Fruit fly (Drosophila melanogaster) whole organism, embryonic: ENCODE results near the gene bwa.

ENCODE experiments used
- ATbp ChIP-seq: fragments of 200-800 bp; sonication (Bioruptor generic); optimal IDR thresholded peaks from 2 replicates; lab custom pipeline; 2017; ENCODE audit warnings: missing biosample characterization, mild to moderate bottlenecking, missing genetic modification characterization, missing genetic modification reagents
- Bgb ChIP-seq: fragments of 200-800 bp; sonication (Bioruptor generic); IDR thresholded peaks from 2 replicates; pipeline ENCODE4 v1.3.6; 2022; ENCODE audit warnings: missing biosample characterization, missing genetic modification characterization; ENCODE audit not compliant: partially characterized antibody
- Blimp-1 ChIP-seq: fragments of 200-800 bp; sonication (Bioruptor generic); optimal IDR thresholded peaks from 3 replicates; lab custom pipeline; 2018; ENCODE audit warnings: missing biosample characterization, missing genetic modification characterization, mild to moderate bottlenecking, moderate library complexity, missing genetic modification reagents
- CG10431 ChIP-seq: fragments of 200-800 bp; sonication (Bioruptor generic); optimal IDR thresholded peaks from 3 replicates; lab custom pipeline; 2018; ENCODE audit warnings: missing biosample characterization, mild to moderate bottlenecking, missing genetic modification characterization
- CG12155 ChIP-seq: fragments of 200-800 bp; sonication (Bioruptor generic); optimal IDR thresholded peaks from 3 replicates; lab custom pipeline; 2016; ENCODE audit warnings: missing biosample characterization, missing genetic modification characterization
- CG1233 ChIP-seq: fragments of 200-800 bp; sonication (Bioruptor generic); optimal IDR thresholded peaks from 4 replicates; lab custom pipeline; 2018; ENCODE audit warnings: missing biosample characterization, mild to moderate bottlenecking, missing genetic modification characterization
- CG12391 ChIP-seq: fragments of 200-800 bp; sonication (Bioruptor generic); optimal IDR thresholded peaks from 3 replicates; lab custom pipeline; 2018; ENCODE audit warnings: missing biosample characterization, mild to moderate bottlenecking, missing genetic modification characterization, moderate library complexity
- CG1529 ChIP-seq: fragments of 200-800 bp; sonication (Bioruptor generic); optimal IDR thresholded peaks from 3 replicates; lab custom pipeline; 2018; ENCODE audit warnings: missing biosample characterization, missing genetic modification characterization
- CG15601 ChIP-seq: fragments of 200-800 bp; sonication (Bioruptor generic); optimal IDR thresholded peaks from 3 replicates; lab custom pipeline; 2019; ENCODE audit warnings: missing biosample characterization, mild to moderate bottlenecking, missing genetic modification characterization, moderate library complexity
- CG16813 ChIP-seq: fragments of 200-800 bp; sonication (Bioruptor generic); IDR thresholded peaks from 3 replicates; pipeline ENCODE4 v1.3.6; 2022; ENCODE audit warnings: missing biosample characterization, missing genetic modification characterization; ENCODE audit not compliant: partially characterized antibody
- CG2120 ChIP-seq: fragments of 200-800 bp; sonication (Bioruptor generic); optimal IDR thresholded peaks from 3 replicates; lab custom pipeline; 2016; ENCODE audit warnings: missing biosample characterization, missing genetic modification characterization
- CG2889 ChIP-seq: fragments of 200-800 bp; sonication (Bioruptor generic); IDR thresholded peaks from 3 replicates; pipeline ENCODE4 v1.3.6; 2022; ENCODE audit warnings: missing biosample characterization, missing genetic modification characterization
- CG30403 ChIP-seq: fragments of 200-800 bp; sonication (Bioruptor generic); optimal IDR thresholded peaks from 3 replicates; lab custom pipeline; 2016; ENCODE audit warnings: missing biosample characterization, missing genetic modification characterization
- CG3065 ChIP-seq: fragments of 200-800 bp; sonication (Bioruptor generic); optimal IDR thresholded peaks from 2 replicates; lab custom pipeline; 2016; ENCODE audit warnings: missing biosample characterization, missing genetic modification characterization
- CG31388 ChIP-seq: fragments of 200-800 bp; sonication (Bioruptor generic); optimal IDR thresholded peaks from 2 replicates; lab custom pipeline; 2016; ENCODE audit warnings: missing biosample characterization, missing genetic modification characterization
- CG3407 ChIP-seq: fragments of 200-800 bp; sonication (Bioruptor generic); optimal IDR thresholded peaks from 2 replicates; lab custom pipeline; 2018; ENCODE audit warnings: missing biosample characterization, mild to moderate bottlenecking, missing genetic modification characterization
- CG34224 ChIP-seq: fragments of 200-800 bp; sonication (Bioruptor generic); IDR thresholded peaks from 3 replicates; pipeline ENCODE4 v1.3.6; 2022; ENCODE audit warnings: missing biosample characterization, missing genetic modification characterization; ENCODE audit not compliant: partially characterized antibody
- CG5180 ChIP-seq: fragments of 200-800 bp; sonication (Bioruptor generic); optimal IDR thresholded peaks from 3 replicates; lab custom pipeline; 2017; ENCODE audit warnings: missing biosample characterization, missing genetic modification characterization, mild to moderate bottlenecking, moderate library complexity, missing genetic modification reagents
- CG5953 ChIP-seq: fragments of 200-800 bp; sonication (Bioruptor generic); IDR thresholded peaks from 2 replicates; pipeline ENCODE4 v1.3.6; 2022; ENCODE audit warnings: missing biosample characterization, missing genetic modification characterization
- CG6791 ChIP-seq: fragments of 200-800 bp; sonication (Bioruptor generic); IDR thresholded peaks from 3 replicates; pipeline ENCODE4 v1.3.6; 2022; ENCODE audit warnings: missing biosample characterization, missing genetic modification characterization; ENCODE audit not compliant: partially characterized antibody
- CG6813 ChIP-seq: fragments of 200-800 bp; sonication (Bioruptor generic); optimal IDR thresholded peaks from 2 replicates; lab custom pipeline; 2017; ENCODE audit warnings: missing biosample characterization, missing genetic modification characterization, mild to moderate bottlenecking, moderate library complexity, missing genetic modification reagents
- CG8359 ChIP-seq: fragments of 200-800 bp; sonication (Bioruptor generic); optimal IDR thresholded peaks from 2 replicates; lab custom pipeline; 2017; ENCODE audit warnings: missing biosample characterization, mild to moderate bottlenecking, missing genetic modification characterization, borderline replicate concordance
- CTCF ChIP-seq: fragments of 200-800 bp; sonication (Bioruptor generic); optimal IDR thresholded peaks from 2 replicates; lab custom pipeline; 2017; ENCODE audit warnings: missing biosample characterization, mild to moderate bottlenecking, missing genetic modification characterization, moderate library complexity
- CrebB ChIP-seq: fragments of 200-800 bp; sonication (Bioruptor generic); optimal IDR thresholded peaks from 3 replicates; lab custom pipeline; 2018; ENCODE audit warnings: missing biosample characterization, mild to moderate bottlenecking, missing genetic modification characterization
- Drgx ChIP-seq: fragments of 200-800 bp; sonication (Bioruptor generic); IDR thresholded peaks from 2 replicates; pipeline ENCODE4 v1.3.6; 2022; ENCODE audit warnings: missing biosample characterization, missing genetic modification characterization
- Ets65A ChIP-seq: fragments of 200-800 bp; sonication (Bioruptor generic); peaks from one replicate; lab custom pipeline; 2016; ENCODE audit warnings: missing biosample characterization, missing genetic modification characterization
- GATAe ChIP-seq: fragments of 200-800 bp; sonication (Bioruptor generic); conservative IDR thresholded peaks from 2 replicates; pipeline ENCODE4 v1.3.6; 2022; ENCODE audit warnings: missing biosample characterization, missing genetic modification characterization
- Hsf ChIP-seq: fragments of 200-800 bp; sonication (Bioruptor generic); optimal IDR thresholded peaks from 3 replicates; lab custom pipeline; 2016; ENCODE audit warnings: missing biosample characterization, missing genetic modification characterization
- Jarid2 ChIP-seq: fragments of 200-800 bp; sonication (Bioruptor generic); optimal IDR thresholded peaks from 3 replicates; lab custom pipeline; 2017; ENCODE audit warnings: mild to moderate bottlenecking, missing biosample characterization, missing genetic modification reagents, missing genetic modification characterization
- Max ChIP-seq: fragments of 200-800 bp; sonication (Bioruptor generic); optimal IDR thresholded peaks from 2 replicates; lab custom pipeline; 2016; ENCODE audit warnings: missing biosample characterization, mild to moderate bottlenecking, missing genetic modification characterization
- Med ChIP-seq: fragments of 200-800 bp; sonication (Bioruptor generic); peaks from one replicate; lab custom pipeline; 2016; ENCODE audit warnings: missing biosample characterization, missing genetic modification characterization, mild to moderate bottlenecking, inconsistent platforms, moderate library complexity
- NFAT ChIP-seq: fragments of 200-800 bp; sonication (Bioruptor generic); IDR thresholded peaks from 2 replicates; pipeline ENCODE4 v1.3.6; 2022; ENCODE audit warnings: missing biosample characterization, missing genetic modification characterization
- Rfx ChIP-seq: fragments of 200-800 bp; sonication (Bioruptor generic); IDR thresholded peaks from 2 replicates; pipeline ENCODE4 v1.3.6; 2022; ENCODE audit warnings: missing biosample characterization, missing genetic modification characterization
- Six4 ChIP-seq: fragments of 200-800 bp; sonication (Bioruptor generic); optimal IDR thresholded peaks from 2 replicates; lab custom pipeline; 2016; ENCODE audit warnings: missing biosample characterization, missing genetic modification characterization
- Sox100B ChIP-seq: fragments of 200-800 bp; sonication (Bioruptor generic); optimal IDR thresholded peaks from 3 replicates; lab custom pipeline; 2018; ENCODE audit warnings: missing biosample characterization, mild to moderate bottlenecking, missing genetic modification characterization
- amos ChIP-seq: fragments of 200-800 bp; sonication (Bioruptor generic); IDR thresholded peaks from 2 replicates; pipeline ENCODE4 v1.3.6; 2022; ENCODE audit warnings: missing biosample characterization, missing genetic modification characterization; ENCODE audit not compliant: partially characterized antibody
- chinmo ChIP-seq: fragments of 200-800 bp; sonication (Bioruptor generic); IDR thresholded peaks from 4 replicates; pipeline ENCODE4 v1.3.6; 2022; ENCODE audit warnings: missing biosample characterization, missing genetic modification characterization; ENCODE audit not compliant: partially characterized antibody
- disco-r ChIP-seq: fragments of 200-800 bp; sonication (Bioruptor generic); optimal IDR thresholded peaks from 2 replicates; lab custom pipeline; 2016; ENCODE audit warnings: missing biosample characterization, missing genetic modification characterization
- dmrt99B ChIP-seq: fragments of 200-800 bp; sonication (Bioruptor generic); optimal IDR thresholded peaks from 2 replicates; lab custom pipeline; 2018; ENCODE audit warnings: missing biosample characterization, mild to moderate bottlenecking, missing genetic modification characterization, moderate library complexity
- ewg ChIP-seq: fragments of 200-800 bp; sonication (Bioruptor generic); optimal IDR thresholded peaks from 3 replicates; lab custom pipeline; 2017; ENCODE audit warnings: mild to moderate bottlenecking, missing biosample characterization, missing genetic modification reagents, missing genetic modification characterization
- rib ChIP-seq: fragments of 200-800 bp; sonication (Bioruptor generic); IDR thresholded peaks from 2 replicates; pipeline ENCODE4 v1.3.6; 2022; ENCODE audit warnings: missing biosample characterization, missing genetic modification characterization
- seq ChIP-seq: fragments of 200-800 bp; sonication (Bioruptor generic); IDR thresholded peaks from 2 replicates; pipeline ENCODE4 v1.3.6; 2022; ENCODE audit warnings: missing biosample characterization, missing genetic modification characterization
- so ChIP-seq: fragments of 200-800 bp; sonication (Bioruptor generic); IDR thresholded peaks from 3 replicates; pipeline ENCODE4 v1.3.6; 2022; ENCODE audit warnings: missing biosample characterization, missing genetic modification characterization
- trh ChIP-seq: fragments of 200-800 bp; sonication (Bioruptor generic); optimal IDR thresholded peaks from 2 replicates; lab custom pipeline; 2016; ENCODE audit warnings: missing biosample characterization, missing genetic modification characterization
- unpg ChIP-seq: fragments of 200-800 bp; sonication (Bioruptor generic); optimal IDR thresholded peaks from 3 replicates; lab custom pipeline; 2018; ENCODE audit warnings: missing biosample characterization, mild to moderate bottlenecking, missing genetic modification characterization, moderate library complexity
- wor ChIP-seq: fragments of 200-800 bp; sonication (Bioruptor generic); IDR thresholded peaks from 2 replicates; pipeline ENCODE4 v1.3.6; 2022; ENCODE audit warnings: missing biosample characterization, missing genetic modification characterization
- zen ChIP-seq: fragments of 200-800 bp; sonication (Bioruptor generic); optimal IDR thresholded peaks from 3 replicates; lab custom pipeline; 2018; ENCODE audit warnings: missing biosample characterization, mild to moderate bottlenecking, missing genetic modification characterization, moderate library complexity

bwa gene

DNA sequence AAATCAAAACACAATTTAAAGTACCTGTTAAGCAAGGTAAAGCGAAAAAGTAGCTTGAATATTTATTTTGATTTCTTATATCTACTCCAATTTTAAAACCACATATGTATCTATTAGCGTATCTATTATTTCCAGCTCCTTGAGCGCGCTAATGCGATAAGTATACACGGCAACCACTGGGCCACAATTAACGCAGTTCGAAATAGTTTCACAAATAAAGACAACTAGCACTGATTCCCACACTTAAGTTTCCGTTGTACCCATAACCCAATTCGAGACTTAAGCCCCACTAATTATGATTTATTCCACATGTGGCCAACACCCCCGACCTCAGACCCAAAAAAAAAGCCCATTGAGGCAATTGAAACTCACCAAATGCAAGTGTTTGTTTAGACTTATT is 49.7 kb upstream of the bwa start (continued):
- peak; percentile 19 for TF ChIP-seq CG1233 (GFP tag; lab: Kevin White, UChicago)
- no peak for TF ChIP-seq CG34224
- TF ChIP-seq CG12391 (tag; lab: Kevin White, UChicago): no peak
- TF ChIP-seq dmrt99B (tag; lab: Kevin White, UChicago): peak; percentile 30
- TF ChIP-seq trh: no peak
- TF ChIP-seq CG8359: no peak
- TF ChIP-seq rib (GFP tag; lab: Robert Waterston, UW): no peak
- no peak for TF ChIP-seq GATAe (GFP tag; lab: Robert Waterston, UW)
- TF ChIP-seq wor (GFP tag; lab: Robert Waterston, UW): no peak
- no peak for TF ChIP-seq CG31388
- TF ChIP-seq Blimp-1 (GFP tag; lab: Kevin White, UChicago): peak; percentile 7
- TF ChIP-seq CG3065 (GFP tag; lab: Kevin White, UChicago): no peak
- no peak for TF ChIP-seq ewg (GFP tag; lab: Kevin White, UChicago)
- TF ChIP-seq CG30403 (GFP tag; lab: Kevin White, UChicago): no peak
- peak; percentile 64 for TF ChIP-seq ATbp

DNA sequence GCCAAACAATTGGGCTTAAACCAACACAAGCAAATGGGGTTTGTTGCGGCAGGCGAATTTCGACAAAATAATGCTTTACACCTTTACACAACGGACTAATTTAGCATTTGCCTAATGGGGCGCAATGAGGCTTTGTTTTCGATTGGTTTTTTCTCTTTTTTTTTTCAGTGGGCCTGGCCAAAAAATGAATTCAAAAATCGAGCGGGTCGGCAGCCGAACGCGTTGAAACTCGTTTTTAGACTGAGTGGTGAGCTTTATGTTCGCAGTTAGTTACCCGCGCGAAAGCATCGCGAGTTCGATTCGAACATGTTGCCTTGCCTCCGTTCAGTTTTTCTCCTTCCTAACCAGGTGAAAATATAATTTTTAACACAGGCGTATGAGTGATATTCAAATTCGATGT is 49.1 kb upstream of the bwa start, which contains the start of gene CG43861:
Gene CG43861 (minus strand): TSS at position 228 of the 400 bp plus-strand sequence.
- TF ChIP-seq unpg (peak; percentile 9), CG6791 (GFP tag; lab: Robert Waterston, UW) (0 out of 3 replicates have a peak, but pooled peaks have one; percentile 32), Rfx (GFP tag; lab: Robert Waterston, UW) (0 out of 2 replicates have a peak, but pooled peaks have one; percentile 17), Ets65A (GFP tag; lab: Kevin White, UChicago) (peak; percentile 25), CrebB (no peak), CG12155 (GFP tag; lab: Kevin White, UChicago) (no peak), ewg (GFP tag; lab: Kevin White, UChicago) (no peak), CG6813 (GFP tag; lab: Kevin White, UChicago) (no peak), CG10431 (GFP tag; lab: Kevin White, UChicago) (no peak), disco-r (no peak), CG2120 (GFP tag; lab: Kevin White, UChicago) (peak; percentile 11), Med (GFP tag; lab: Kevin White, UChicago) (peak; percentile 10), Jarid2 (peak; percentile 86), NFAT (GFP tag; lab: Robert Waterston, UW) (peak; percentile 22; the same call in 1 of the 2 replicates), Drgx (peak; percentile 29), Max (GFP tag; lab: Kevin White, UChicago) (no peak), CG5953 (GFP tag; lab: Robert Waterston, UW) (0 out of 2 replicates have a peak, but pooled peaks have one; percentile 8), so (GFP tag; lab: Robert Waterston, UW) (0 out of 3 replicates have a peak, but pooled peaks have one; percentile 28), CG5180 (GFP tag; lab: Kevin White, UChicago) (peak; percentile 97)

DNA sequence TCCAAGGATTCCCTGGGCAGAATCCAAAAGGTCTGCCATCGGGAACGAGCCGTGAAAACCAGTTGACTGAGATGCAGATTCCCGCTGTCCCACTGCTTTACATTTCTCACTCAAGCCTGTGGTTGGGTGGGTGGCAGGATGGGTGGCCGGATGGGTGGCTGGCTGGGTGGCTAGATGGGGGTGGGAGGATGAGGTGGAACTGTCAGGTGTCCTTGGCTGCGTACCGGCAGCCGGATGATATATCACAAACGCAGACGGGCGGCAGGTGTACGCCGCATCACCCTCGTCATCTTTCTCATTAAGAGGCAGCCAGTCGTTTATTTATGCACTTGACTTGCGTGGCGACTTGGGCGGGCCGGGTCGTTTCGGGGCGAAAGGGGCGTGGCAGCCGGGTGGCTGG is 46.1 kb upstream of the bwa start:
- no peak for TF ChIP-seq CG3407 (GFP tag; lab: Kevin White, UChicago)
- no peak for TF ChIP-seq Sox100B (GFP tag; lab: Kevin White, UChicago)
- peak; percentile 10 for TF ChIP-seq Med (GFP tag; lab: Kevin White, UChicago)

DNA sequence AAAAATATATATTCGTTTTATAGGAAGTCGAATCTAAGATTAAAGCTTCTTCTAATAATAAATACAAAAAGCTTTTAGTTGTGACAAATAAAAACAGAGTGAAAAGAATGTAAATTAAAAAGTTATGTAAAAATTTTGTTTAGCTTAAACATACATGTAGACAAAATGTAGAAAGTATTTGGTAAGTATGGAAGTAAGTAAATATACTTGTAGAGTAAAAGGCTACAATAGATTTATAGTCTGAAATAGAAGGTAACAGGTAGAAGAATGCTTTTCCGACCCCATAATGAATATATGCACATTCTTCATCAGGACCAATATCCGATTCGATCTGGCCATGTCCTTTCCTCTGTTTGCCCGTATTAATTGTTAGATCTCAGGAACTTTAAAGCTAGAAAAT is 41.9 kb upstream of the bwa start:
- TF ChIP-seq Hsf (no peak), CG15601 (tag; lab: Kevin White, UChicago) (peak; percentile 78), Six4 (no peak), CG1529 (GFP tag; lab: Kevin White, UChicago) (no peak), zen (no peak), Bgb (GFP tag; lab: Robert Waterston, UW) (peak; percentile 60; the same call in 1 of the 2 replicates), CTCF (peak; percentile 60), CG2889 (GFP tag; lab: Robert Waterston, UW) (no peak), amos (GFP tag; lab: Robert Waterston, UW) (peak; percentile 46; the same call in 1 of the 2 replicates), seq (GFP tag; lab: Robert Waterston, UW) (no peak), CG16813 (GFP tag; lab: Robert Waterston, UW) (peak; percentile 38; the same call in 1 of the 3 replicates), chinmo (GFP tag; lab: Robert Waterston, UW) (no peak)
